Worm (Caenorhabditis elegans) whole organism, L3 larva: Measurements from ENCODE around the gene Y50D4C.5.

Source experiments
- nhr-12 ChIP-seq: fragments of 150-350 bp; optimal IDR thresholded peaks from 2 replicates; lab custom pipeline; 2014; ENCODE audit warnings: missing biosample characterization, missing genetic modification characterization
- nhr-23 ChIP-seq: fragments of 150-350 bp; optimal IDR thresholded peaks from 2 replicates; lab custom pipeline; 2014; ENCODE audit warnings: missing biosample characterization, missing genetic modification reagents, missing genetic modification characterization
- nhr-237 ChIP-seq: fragments of 150-350 bp; optimal IDR thresholded peaks from 2 replicates; lab custom pipeline; 2014; ENCODE audit warnings: missing biosample characterization, missing genetic modification characterization
- pqm-1 ChIP-seq: fragments of 150-350 bp; optimal IDR thresholded peaks from 2 replicates; lab custom pipeline; 2017; ENCODE audit warnings: missing biosample characterization, missing genetic modification characterization, inconsistent platforms
- skn-1 ChIP-seq: fragments of 150-350 bp; optimal IDR thresholded peaks from 2 replicates; lab custom pipeline; 2014; ENCODE audit warnings: missing biosample characterization, missing genetic modification characterization
- unc-39 ChIP-seq: sonication (generic microtip); optimal IDR thresholded peaks from 4 replicates; lab custom pipeline; 2017; ENCODE audit warnings: missing biosample characterization, missing genetic modification characterization
- ztf-11 ChIP-seq: fragments of 150-350 bp; optimal IDR thresholded peaks from 2 replicates; lab custom pipeline; 2014; ENCODE audit warnings: missing biosample characterization, missing genetic modification characterization

DNA sequence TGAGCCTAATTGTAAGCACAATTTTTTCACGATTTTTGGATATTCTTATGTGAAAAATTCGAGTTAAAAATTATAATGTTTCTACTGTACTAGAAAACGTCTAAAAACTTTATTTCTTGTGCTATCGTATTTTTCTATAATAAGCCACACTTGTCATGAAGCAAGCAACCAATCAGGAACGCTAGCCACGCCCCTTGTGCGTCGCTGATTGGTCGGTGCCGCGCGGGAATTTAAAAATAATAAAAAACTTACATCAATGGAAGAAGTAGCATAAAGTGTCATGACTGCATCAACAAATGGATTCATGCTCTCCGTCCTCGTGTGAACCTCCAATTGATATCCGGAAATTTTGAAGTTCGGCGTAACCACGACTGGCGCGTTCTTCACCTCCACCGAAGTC lies 43.7 kb upstream of the Y50D4C.5 start:
- TF ChIP-seq nhr-12 (tag; lab: Kevin White, UChicago) (no peak), skn-1 (tag; lab: Kevin White, UChicago) (no peak), pqm-1 (no peak), unc-39 (tag; lab: Kevin White, UChicago) (no peak), nhr-23 (tag; lab: Kevin White, UChicago) (no peak), ztf-11 (tag; lab: Kevin White, UChicago) (no peak), nhr-237 (tag; lab: Kevin White, UChicago) (no peak)
